Fruit fly (Drosophila melanogaster) whole organism, embryonic: Measurements from ENCODE around the gene WDR79.

ENCODE experiments used
- Atf3 ChIP-seq: fragments of 200-800 bp; sonication (Bioruptor generic); optimal IDR thresholded peaks from 3 replicates; lab custom pipeline; 2016; ENCODE audit warnings: missing biosample characterization, missing genetic modification characterization
- B-H2 ChIP-seq: fragments of 200-800 bp; sonication (Bioruptor generic); optimal IDR thresholded peaks from 2 replicates; lab custom pipeline; 2018; ENCODE audit warnings: missing biosample characterization, mild to moderate bottlenecking, missing genetic modification characterization
- C15 ChIP-seq: fragments of 200-800 bp; sonication (Bioruptor generic); IDR thresholded peaks from 3 replicates; pipeline ENCODE4 v1.3.6; 2022; ENCODE audit warnings: missing biosample characterization, missing genetic modification characterization
- CG12219 ChIP-seq: fragments of 200-800 bp; sonication (Bioruptor generic); optimal IDR thresholded peaks from 3 replicates; lab custom pipeline; 2018; ENCODE audit warnings: missing biosample characterization, mild to moderate bottlenecking, missing genetic modification characterization
- CG12236 ChIP-seq: fragments of 200-800 bp; sonication (Bioruptor generic); optimal IDR thresholded peaks from 2 replicates; lab custom pipeline; 2016; ENCODE audit warnings: missing biosample characterization, missing genetic modification characterization
- CG13296 ChIP-seq: fragments of 200-800 bp; sonication (Bioruptor generic); optimal IDR thresholded peaks from 3 replicates; lab custom pipeline; 2018; ENCODE audit warnings: missing biosample characterization, mild to moderate bottlenecking, missing genetic modification characterization
- CG15011 ChIP-seq: fragments of 200-800 bp; sonication (Bioruptor generic); optimal IDR thresholded peaks from 3 replicates; lab custom pipeline; 2018; ENCODE audit warnings: missing biosample characterization, mild to moderate bottlenecking, missing genetic modification characterization
- CG2712 ChIP-seq: fragments of 200-800 bp; optimal IDR thresholded peaks from 3 replicates; lab custom pipeline; 2019; ENCODE audit warnings: missing biosample characterization, mild to moderate bottlenecking, missing genetic modification characterization, moderate library complexity
- CG32767 ChIP-seq: fragments of 200-800 bp; sonication (Bioruptor generic); IDR thresholded peaks from 2 replicates; pipeline ENCODE4 v1.3.6; 2022; ENCODE audit warnings: missing biosample characterization, missing genetic modification characterization
- CG43689 ChIP-seq: fragments of 200-800 bp; sonication (Bioruptor generic); IDR thresholded peaks from 2 replicates; pipeline ENCODE4 v1.3.6; 2022; ENCODE audit warnings: missing biosample characterization, missing genetic modification characterization
- CG4404 ChIP-seq: fragments of 200-800 bp; sonication (Bioruptor generic); IDR thresholded peaks from 2 replicates; pipeline ENCODE4 v1.3.6; 2022; ENCODE audit warnings: missing biosample characterization, missing genetic modification characterization
- CG4854 ChIP-seq: fragments of 200-800 bp; sonication (Bioruptor generic); optimal IDR thresholded peaks from 2 replicates; lab custom pipeline; 2016; ENCODE audit warnings: missing biosample characterization, missing genetic modification characterization, inconsistent platforms
- CG5245 ChIP-seq: fragments of 200-800 bp; sonication (Bioruptor generic); optimal IDR thresholded peaks from 3 replicates; lab custom pipeline; 2016; ENCODE audit warnings: missing biosample characterization, missing genetic modification characterization
- CG7271 ChIP-seq: fragments of 200-800 bp; sonication (Bioruptor generic); optimal IDR thresholded peaks from 2 replicates; lab custom pipeline; 2018; ENCODE audit warnings: missing biosample characterization, mild to moderate bottlenecking, missing genetic modification characterization, moderate library complexity
- CG7372 ChIP-seq: fragments of 200-800 bp; sonication (Bioruptor generic); IDR thresholded peaks from 2 replicates; pipeline ENCODE4 v1.3.6; 2022; ENCODE audit warnings: missing biosample characterization, missing genetic modification characterization
- CG7556 ChIP-seq: fragments of 200-800 bp; sonication (Bioruptor generic); optimal IDR thresholded peaks from 2 replicates; lab custom pipeline; 2017; ENCODE audit warnings: missing biosample characterization, mild to moderate bottlenecking, missing genetic modification characterization
- CG8388 ChIP-seq: fragments of 200-800 bp; sonication (Bioruptor generic); optimal IDR thresholded peaks from 2 replicates; lab custom pipeline; 2019; ENCODE audit warnings: missing biosample characterization, mild to moderate bottlenecking, missing genetic modification characterization, moderate library complexity
- Camta ChIP-seq: fragments of 200-800 bp; sonication (Bioruptor generic); optimal IDR thresholded peaks from 2 replicates; lab custom pipeline; 2016; ENCODE audit warnings: missing biosample characterization, missing genetic modification characterization
- CkIIα-i1 ChIP-seq: fragments of 200-800 bp; sonication (Bioruptor generic); IDR thresholded peaks from 2 replicates; pipeline ENCODE4 v1.3.6; 2022; ENCODE audit warnings: missing biosample characterization, missing genetic modification characterization
- CrebB ChIP-seq: fragments of 200-800 bp; sonication (Bioruptor generic); optimal IDR thresholded peaks from 3 replicates; lab custom pipeline; 2018; ENCODE audit warnings: missing biosample characterization, mild to moderate bottlenecking, missing genetic modification characterization
- Deaf1 ChIP-seq: fragments of 200-800 bp; optimal IDR thresholded peaks from 3 replicates; lab custom pipeline; 2019; ENCODE audit warnings: missing biosample characterization, mild to moderate bottlenecking, missing genetic modification characterization, moderate library complexity
- Elba2 ChIP-seq: fragments of 200-800 bp; sonication (Bioruptor generic); optimal IDR thresholded peaks from 3 replicates; lab custom pipeline; 2016; ENCODE audit warnings: missing biosample characterization, missing genetic modification characterization
- HLH3B ChIP-seq: fragments of 200-800 bp; sonication (Bioruptor generic); IDR thresholded peaks from 2 replicates; pipeline ENCODE4 v1.3.6; 2022; ENCODE audit warnings: missing biosample characterization, missing genetic modification characterization
- HLH54F ChIP-seq: fragments of 200-800 bp; sonication (Bioruptor generic); optimal IDR thresholded peaks from 3 replicates; lab custom pipeline; 2016; ENCODE audit warnings: missing biosample characterization, missing genetic modification characterization
- Hr39 ChIP-seq: fragments of >200 bp; optimal IDR thresholded peaks from 2 replicates; lab custom pipeline; 2017
- Meics ChIP-seq: fragments of 200-800 bp; sonication (Bioruptor generic); optimal IDR thresholded peaks from 2 replicates; lab custom pipeline; 2017; ENCODE audit warnings: missing biosample characterization, mild to moderate bottlenecking, missing genetic modification characterization
- Myb ChIP-seq: fragments of 200-800 bp; sonication (Bioruptor generic); optimal IDR thresholded peaks from 2 replicates; lab custom pipeline; 2016; ENCODE audit warnings: missing biosample characterization, missing genetic modification characterization
- Rx ChIP-seq: fragments of 200-800 bp; sonication (Bioruptor generic); IDR thresholded peaks from 2 replicates; pipeline ENCODE4 v1.3.6; 2022; ENCODE audit warnings: missing biosample characterization, missing genetic modification characterization
- Sox102F ChIP-seq: fragments of 200-800 bp; sonication (Bioruptor generic); optimal IDR thresholded peaks from 2 replicates; lab custom pipeline; 2018; ENCODE audit warnings: missing biosample characterization, mild to moderate bottlenecking, missing genetic modification characterization, moderate library complexity
- Taf1 ChIP-seq: fragments of 200-800 bp; sonication (Bioruptor generic); IDR thresholded peaks from 2 replicates; pipeline ENCODE4 v1.3.6; 2022; ENCODE audit warnings: missing biosample characterization, missing genetic modification characterization
- amos ChIP-seq: fragments of 200-800 bp; sonication (Bioruptor generic); IDR thresholded peaks from 2 replicates; pipeline ENCODE4 v1.3.6; 2022; ENCODE audit warnings: missing biosample characterization, missing genetic modification characterization; ENCODE audit not compliant: partially characterized antibody
- ase ChIP-seq: fragments of 200-800 bp; sonication (Bioruptor generic); IDR thresholded peaks from 3 replicates; pipeline ENCODE4 v1.3.6; 2022; ENCODE audit warnings: missing biosample characterization, missing genetic modification characterization
- ems ChIP-seq: fragments of 200-800 bp; sonication (Bioruptor generic); optimal IDR thresholded peaks from 3 replicates; lab custom pipeline; 2016; ENCODE audit warnings: missing biosample characterization, missing genetic modification characterization
- eve ChIP-seq, 2 experiments: fragments of >200 bp; optimal IDR thresholded peaks; 2 replicates each; lab custom pipeline; 2017; ENCODE audit warnings: missing biosample characterization in 2 of 2, missing genetic modification characterization in 2 of 2
- fd102C ChIP-seq: fragments of 200-800 bp; sonication (Bioruptor generic); optimal IDR thresholded peaks from 2 replicates; lab custom pipeline; 2018; ENCODE audit warnings: missing biosample characterization, mild to moderate bottlenecking, missing genetic modification characterization, moderate library complexity
- fd64A ChIP-seq: fragments of 200-800 bp; sonication (Bioruptor generic); optimal IDR thresholded peaks from 3 replicates; lab custom pipeline; 2018; ENCODE audit warnings: missing biosample characterization, mild to moderate bottlenecking, missing genetic modification characterization
- fu2 ChIP-seq: fragments of 200-800 bp; sonication (Bioruptor generic); optimal IDR thresholded peaks from 2 replicates; lab custom pipeline; 2016; ENCODE audit warnings: missing biosample characterization, missing genetic modification characterization
- grau ChIP-seq: fragments of 200-800 bp; optimal IDR thresholded peaks from 3 replicates; lab custom pipeline; 2019; ENCODE audit warnings: missing biosample characterization, mild to moderate bottlenecking, missing genetic modification characterization, moderate library complexity
- hkb ChIP-seq, 2 experiments: fragments of 200-800 bp in 1 of 2; fragments of >200 bp in 1 of 2; sonication (Bioruptor generic) in 1 of 2; IDR thresholded peaks in 1 of 2; optimal IDR thresholded peaks in 1 of 2; 2 replicates each; pipeline versions ENCODE4 v1.3.6 to Lab custom; 2017 to 2022; ENCODE audit warnings: missing biosample characterization in 1 of 2, missing genetic modification characterization in 1 of 2
- hth ChIP-seq: fragments of >200 bp; optimal IDR thresholded peaks from 2 replicates; lab custom pipeline; 2017; ENCODE audit warnings: inconsistent platforms
- ind ChIP-seq: fragments of 200-800 bp; sonication (Bioruptor generic); optimal IDR thresholded peaks from 3 replicates; lab custom pipeline; 2016; ENCODE audit warnings: missing biosample characterization, missing genetic modification characterization
- kah ChIP-seq: fragments of 200-800 bp; sonication (Bioruptor generic); optimal IDR thresholded peaks from 2 replicates; lab custom pipeline; 2018; ENCODE audit warnings: missing biosample characterization, mild to moderate bottlenecking, missing genetic modification characterization
- nmo ChIP-seq: fragments of 200-800 bp; sonication (Bioruptor generic); optimal IDR thresholded peaks from 2 replicates; lab custom pipeline; 2018; ENCODE audit warnings: missing biosample characterization, mild to moderate bottlenecking, missing genetic modification characterization, moderate library complexity
- onecut ChIP-seq: fragments of 200-800 bp; sonication (Bioruptor generic); IDR thresholded peaks from 2 replicates; pipeline ENCODE4 v1.3.6; 2022; ENCODE audit warnings: missing biosample characterization, missing genetic modification characterization
- pnt ChIP-seq: fragments of 200-800 bp; sonication (Bioruptor generic); optimal IDR thresholded peaks from 3 replicates; lab custom pipeline; 2016; ENCODE audit warnings: missing biosample characterization, missing genetic modification characterization
- sens-2 ChIP-seq: fragments of 200-800 bp; sonication (Bioruptor generic); IDR thresholded peaks from 2 replicates; pipeline ENCODE4 v1.3.6; 2022; ENCODE audit warnings: missing biosample characterization, missing genetic modification characterization
- sqz ChIP-seq: fragments of 200-800 bp; sonication (Bioruptor generic); optimal IDR thresholded peaks from 3 replicates; lab custom pipeline; 2018; ENCODE audit warnings: missing biosample characterization, mild to moderate bottlenecking, missing genetic modification characterization
- ttk ChIP-seq: fragments of 200-800 bp; sonication (Bioruptor generic); IDR thresholded peaks from 2 replicates; pipeline ENCODE4 v2.1.2; 2022; ENCODE audit warnings: missing biosample characterization, missing genetic modification characterization
- unpg ChIP-seq: fragments of 200-800 bp; sonication (Bioruptor generic); optimal IDR thresholded peaks from 3 replicates; lab custom pipeline; 2018; ENCODE audit warnings: missing biosample characterization, mild to moderate bottlenecking, missing genetic modification characterization, moderate library complexity
- wdn ChIP-seq: fragments of 200-800 bp; sonication (Bioruptor generic); IDR thresholded peaks from 2 replicates; pipeline ENCODE4 v1.3.6; 2022; ENCODE audit warnings: missing biosample characterization, missing genetic modification characterization
- zen2 ChIP-seq: fragments of 200-800 bp; sonication (Bioruptor generic); IDR thresholded peaks from 3 replicates; pipeline ENCODE4 v1.3.6; 2022; ENCODE audit warnings: missing biosample characterization, missing genetic modification characterization; ENCODE audit not compliant: partially characterized antibody
- zfh2 ChIP-seq: fragments of 200-800 bp; sonication (Bioruptor generic); optimal IDR thresholded peaks from 2 replicates; lab custom pipeline; 2016; ENCODE audit warnings: missing biosample characterization, missing genetic modification characterization

The WDR79 gene

dm6 chr2L:6124815-6125214, 2.8 kb downstream of the WDR79 start, which contains the start of gene Arpc4 (continued):
- TF ChIP-seq pnt (GFP tag; lab: Kevin White, UChicago) (peak; percentile 38), fu2 (GFP tag; lab: Kevin White, UChicago) (peak; percentile 50), CG5245 (no peak), amos (GFP tag; lab: Robert Waterston, UW) (no peak), Hr39 (lab: Kevin White, UChicago) (no peak), Rx (0 out of 2 replicates have a peak, but pooled peaks have one; percentile 30), ems (peak; percentile 3), fd102C (GFP tag; lab: Kevin White, UChicago) (no peak), hkb (optimal IDR thresholded peaks at IDR 0.05; lab: Kevin White, UChicago) (no peak), hkb (GFP tag; IDR thresholded peaks at IDR 0.05; lab: Robert Waterston, UW) (no peak), CG4854 (GFP tag; lab: Kevin White, UChicago) (no peak), sqz (GFP tag; lab: Kevin White, UChicago) (no peak), Taf1 (GFP tag; lab: Robert Waterston, UW) (no peak), HLH54F (peak; percentile 61), CG7271 (peak; percentile 23), CG2712 (tag; lab: Kevin White, UChicago) (no peak), sens-2 (GFP tag; lab: Robert Waterston, UW) (no peak), kah (GFP tag; lab: Kevin White, UChicago) (no peak), zen2 (GFP tag; lab: Robert Waterston, UW) (no peak), Meics (GFP tag; lab: Kevin White, UChicago) (no peak), HLH3B (GFP tag; lab: Robert Waterston, UW) (peak; percentile 66), CG32767 (GFP tag; lab: Robert Waterston, UW) (peak; percentile 61; the same call in 1 of the 2 replicates), unpg (GFP tag; lab: Kevin White, UChicago) (no peak), ind (GFP tag; lab: Kevin White, UChicago) (peak; percentile 50), CkIIα-i1 (no peak), CG8388 (GFP tag; lab: Kevin White, UChicago) (peak; percentile 33), Elba2 (no peak), zfh2 (GFP tag; lab: Kevin White, UChicago) (peak; percentile 61), B-H2 (no peak), ase (GFP tag; lab: Robert Waterston, UW) (peak; percentile 46; the same call in 1 of the 3 replicates), wdn (peak; percentile 49; the same call in 1 of the 2 replicates), CG43689 (GFP tag; lab: Robert Waterston, UW) (no peak), Sox102F (no peak), eve (GFP tag; optimal IDR thresholded peaks at IDR 0.05; lab: Kevin White, UChicago) (no peak), fd64A (GFP tag; lab: Kevin White, UChicago) (no peak), hth (lab: Kevin White, UChicago) (no peak), C15 (peak; percentile 54; the same call in 1 of the 3 replicates), CG13296 (GFP tag; lab: Kevin White, UChicago) (no peak), CG7372 (peak; percentile 61), CG12219 (no peak), CG12236 (GFP tag; lab: Kevin White, UChicago) (no peak), CrebB (tag; lab: Kevin White, UChicago) (peak; percentile 21), Deaf1 (tag; lab: Kevin White, UChicago) (no peak), Myb (peak; percentile 60), CG4404 (GFP tag; lab: Robert Waterston, UW) (no peak), grau (tag; lab: Kevin White, UChicago) (no peak), nmo (GFP tag; lab: Kevin White, UChicago) (peak; percentile 66), ttk (GFP tag; lab: Robert Waterston, UW) (peak; percentile 60), CG7556 (peak; percentile 30), onecut (GFP tag; lab: Robert Waterston, UW) (no peak), Atf3 (GFP tag; lab: Kevin White, UChicago) (no peak), Camta (GFP tag; lab: Kevin White, UChicago) (no peak), CG15011 (GFP tag; lab: Kevin White, UChicago) (no peak)
